Worm (Caenorhabditis elegans): ENCODE measurements around the gene myo-2.

Gene myo-2

DNA sequence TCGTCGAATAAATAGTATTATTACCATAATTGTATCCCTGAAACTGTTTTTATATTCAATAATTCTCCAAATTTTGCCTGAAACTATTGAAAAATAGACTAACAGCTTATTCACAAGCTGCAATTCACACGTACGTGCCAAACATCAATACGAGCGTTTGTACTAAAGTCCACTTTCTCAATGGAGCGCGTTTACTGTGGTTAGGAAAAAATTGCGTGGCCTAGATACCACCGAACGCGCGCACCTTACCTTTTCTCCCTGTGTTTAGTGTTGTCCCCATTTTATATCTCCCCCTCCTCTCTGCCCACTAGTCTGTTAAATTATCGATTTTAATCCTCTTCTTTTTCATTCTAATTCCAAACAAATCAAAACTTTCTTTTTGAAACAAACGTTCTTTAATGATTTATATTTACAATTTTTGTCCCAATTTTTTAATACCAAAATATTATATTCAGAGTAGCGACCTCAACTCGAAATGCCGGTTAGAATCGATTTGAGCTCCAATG is 13.5 kb upstream of the myo-2 start, which contains the start of the genes T18D3.9 and T18D3.1 (continued):
- TF ChIP-seq C34B4.2 (tag; optimal IDR thresholded peaks at IDR 0.05) (no peak), C16A3.4 (tag; optimal IDR thresholded peaks at IDR 0.05) (peak; percentile 56), ceh-82 (tag; optimal IDR thresholded peaks at IDR 0.05) (no peak), sup-37 (GFP tag; optimal IDR thresholded peaks at IDR 0.05) (no peak), blmp-1 (tag; optimal IDR thresholded peaks at IDR 0.05) (peak; percentile 68), isw-1 (GFP tag; IDR thresholded peaks at IDR 0.05) (no peak), tlp-1 (tag; optimal IDR thresholded peaks at IDR 0.05) (no peak), lin-15B (tag; optimal IDR thresholded peaks at IDR 0.05) (no peak)

DNA sequence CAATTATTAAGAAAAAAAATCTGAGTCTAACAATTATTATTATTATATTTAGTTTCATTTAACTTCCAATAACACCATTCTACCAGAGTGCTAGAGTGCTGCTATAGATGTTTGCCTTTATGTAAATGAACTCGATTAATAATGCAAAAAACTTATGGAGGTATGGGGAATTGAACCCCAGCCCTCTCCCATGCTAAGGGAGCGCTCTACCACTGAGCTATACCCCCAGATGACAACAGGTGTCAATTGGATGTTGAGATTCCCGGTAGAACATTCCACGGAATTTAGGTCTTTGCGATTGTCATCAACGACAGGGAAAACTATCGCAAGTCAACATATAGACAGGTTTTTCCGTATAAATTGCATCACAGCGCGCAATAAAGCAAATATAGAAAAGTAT is 9.8 kb upstream of the myo-2 start:
- TF ChIP-seq xbp-1 (tag; optimal IDR thresholded peaks at IDR 0.05), result peak; percentile 10
- peak; percentile 62 for TF ChIP-seq blmp-1 (tag; optimal IDR thresholded peaks at IDR 0.05)
- no peak for TF ChIP-seq unc-62 (GFP tag; optimal IDR thresholded peaks at IDR 0.05)
- no peak for TF ChIP-seq alr-1 (tag; optimal IDR thresholded peaks at IDR 0.05; ENCODE audit: borderline replicate concordance)
- TF ChIP-seq sup-37 (GFP tag; optimal IDR thresholded peaks at IDR 0.05), result peak; percentile 20
- no peak for TF ChIP-seq nhr-76 (tag; optimal IDR thresholded peaks at IDR 0.05)
- TF ChIP-seq hlh-17 (GFP tag; optimal IDR thresholded peaks at IDR 0.05; ENCODE audit: borderline replicate concordance), result no peak
- TF ChIP-seq ama-1 (optimal IDR thresholded peaks at IDR 0.05), result no peak
- peak; percentile 31 for TF ChIP-seq jun-1 (tag; optimal IDR thresholded peaks at IDR 0.05)
- TF ChIP-seq efl-1 (optimal IDR thresholded peaks at IDR 0.05), result peak in 1 of 2 experiments; percentile 13
- TF ChIP-seq efl-1 (GFP tag; optimal IDR thresholded peaks at IDR 0.05 in 1 of 2), result peak in 1 of 2 experiments; percentile 50
- TF ChIP-seq snu-23 (GFP tag; optimal IDR thresholded peaks at IDR 0.05), result peak; percentile 67
- peak in 1 of 2 experiments; percentile 38 for TF ChIP-seq lsy-2 (tag; optimal IDR thresholded peaks at IDR 0.05)
- peak; percentile 74 for TF ChIP-seq nhr-90 (tag; optimal IDR thresholded peaks at IDR 0.05; ENCODE audit: poor library complexity)
- TF ChIP-seq mdl-1 (tag; optimal IDR thresholded peaks at IDR 0.05), result peak in 1 of 2 experiments; percentile 35
- peak; percentile 7 for TF ChIP-seq tbx-2 (tag; optimal IDR thresholded peaks at IDR 0.05)
- TF ChIP-seq lin-35 (GFP tag; optimal IDR thresholded peaks at IDR 0.05), result peak in 1 of 2 experiments; percentile 65
- TF ChIP-seq aly-2 (tag; optimal IDR thresholded peaks at IDR 0.05), result no peak
- TF ChIP-seq elt-3 (tag; optimal IDR thresholded peaks at IDR 0.05), result peak in 2 of 6 experiments; percentile 10 to 53
- TF ChIP-seq nhr-20 (tag; optimal IDR thresholded peaks at IDR 0.05), result peak; percentile 68
- peak; percentile 20 for TF ChIP-seq irx-1 (tag; optimal IDR thresholded peaks at IDR 0.05)
- peak; percentile 51 for TF ChIP-seq mep-1 (tag; optimal IDR thresholded peaks at IDR 0.05)
- no peak for TF ChIP-seq unc-30 (tag; optimal IDR thresholded peaks at IDR 0.05)
- no peak for TF ChIP-seq ztf-11 (tag; optimal IDR thresholded peaks at IDR 0.05)
- TF ChIP-seq lin-15B (tag; optimal IDR thresholded peaks at IDR 0.05), result no peak
- peak; percentile 48 for TF ChIP-seq skn-1 (tag; optimal IDR thresholded peaks at IDR 0.05)
- no peak for TF ChIP-seq F16B12.6 (tag; optimal IDR thresholded peaks at IDR 0.05)
- no peak for TF ChIP-seq ceh-8 (GFP tag; optimal IDR thresholded peaks at IDR 0.05)
- TF ChIP-seq nhr-71 (tag; optimal IDR thresholded peaks at IDR 0.05), result peak; percentile 63
- TF ChIP-seq lin-39 (tag; optimal IDR thresholded peaks at IDR 0.05), result peak; percentile 9
- peak; percentile 57 for TF ChIP-seq nhr-19 (GFP tag; conservative IDR thresholded peaks at IDR 0.05)
- TF ChIP-seq lir-3 (tag; optimal IDR thresholded peaks at IDR 0.05; ENCODE audit: poor library complexity), result peak; percentile 27
- TF ChIP-seq swsn-7 (tag; optimal IDR thresholded peaks at IDR 0.05), result peak; percentile 33
- TF ChIP-seq C16A3.4 (tag; optimal IDR thresholded peaks at IDR 0.05), result peak; percentile 56
- peak; percentile 75 for TF ChIP-seq nhr-85 (tag)
- TF ChIP-seq nhr-47 (tag; optimal IDR thresholded peaks at IDR 0.05), result peak; percentile 58
- peak; percentile 53 for TF ChIP-seq rnt-1 (tag; optimal IDR thresholded peaks at IDR 0.05)

DNA sequence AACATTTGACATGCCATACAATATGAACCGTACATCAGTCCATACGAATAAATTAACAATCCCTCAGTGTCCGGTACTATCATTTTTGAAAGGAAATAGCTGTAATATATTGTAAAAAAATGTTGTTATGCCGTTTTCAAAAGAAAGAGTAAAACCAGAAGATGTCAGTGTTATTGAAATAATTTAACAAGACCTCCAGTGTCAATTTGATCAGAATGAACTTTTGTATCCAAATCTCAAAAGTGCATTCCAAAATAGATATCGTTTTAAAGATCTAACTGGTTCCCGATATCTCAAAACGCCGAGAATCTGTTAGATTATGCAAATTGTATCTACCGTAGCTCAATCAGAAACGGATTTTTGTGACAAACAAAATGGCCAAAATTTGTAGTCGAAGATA is 6.3 kb upstream of the myo-2 start, which contains the start of gene odr-7:
Gene odr-7 (minus strand): TSS at position 101 of the 400 bp plus-strand sequence.
- TF ChIP-seq alr-1 (tag; optimal IDR thresholded peaks at IDR 0.05; ENCODE audit: borderline replicate concordance) (no peak), ceh-82 (tag; optimal IDR thresholded peaks at IDR 0.05) (no peak), unc-98 (GFP tag; IDR thresholded peaks at IDR 0.05) (no peak), elt-2 (tag; optimal IDR thresholded peaks at IDR 0.05) (no peak), aha-1 (tag; optimal IDR thresholded peaks at IDR 0.05) (no peak), dpl-1 (GFP tag; optimal IDR thresholded peaks at IDR 0.05) (no peak), lin-15B (tag; optimal IDR thresholded peaks at IDR 0.05) (no peak), aly-2 (tag; optimal IDR thresholded peaks at IDR 0.05) (no peak), nhr-76 (tag; optimal IDR thresholded peaks at IDR 0.05) (no peak), snpc-4 (tag; optimal IDR thresholded peaks at IDR 0.05) (no peak), fkh-10 (GFP tag; optimal IDR thresholded peaks at IDR 0.05) (no peak), pag-3 (tag; optimal IDR thresholded peaks at IDR 0.05; ENCODE audit: borderline replicate concordance, insufficient read depth) (no peak), xbp-1 (tag; optimal IDR thresholded peaks at IDR 0.05) (no peak), unc-130 (tag; optimal IDR thresholded peaks at IDR 0.05) (no peak), nhr-237 (tag; optimal IDR thresholded peaks at IDR 0.05) (no peak)

Measured in whole organism, L1 larva.